Worm (Caenorhabditis elegans) whole organism, young adult: ENCODE results near the gene srb-11.

Experiments used
- F22D6.2 ChIP-seq: sonication (generic microtip); optimal IDR thresholded peaks from 2 replicates; lab custom pipeline; 2016; ENCODE audit warnings: mild to moderate bottlenecking, missing genetic modification characterization, missing compliant biosample characterization
- K11D2.4 ChIP-seq: fragments of 200-800 bp; sonication (Bioruptor generic); IDR thresholded peaks from 2 replicates; pipeline ENCODE4 v1.3.6; 2022; ENCODE audit warnings: missing genetic modification reagents, missing genetic modification characterization, missing compliant biosample characterization
- ama-1 ChIP-seq, 3 experiments: fragments of 150-350 bp in 1 of 3; sonication (generic microtip) in 2 of 3; optimal IDR thresholded peaks; 2 replicates each; lab custom pipeline; 2014 to 2018; ENCODE audit warnings: missing biosample characterization in 2 of 3, missing genetic modification characterization in 2 of 3, missing genetic modification reagents in 2 of 3
- ekl-4 ChIP-seq: fragments of 200-800 bp; sonication (Bioruptor generic); IDR thresholded peaks from 2 replicates; pipeline ENCODE4 v1.3.6; 2022; ENCODE audit warnings: missing genetic modification reagents, missing genetic modification characterization, missing compliant biosample characterization
- lin-35 ChIP-seq, 3 experiments: fragments of 150-350 bp in 2 of 3; sonication (generic microtip) in 1 of 3; optimal IDR thresholded peaks; 2 replicates each; lab custom pipeline; 2014 to 2018; ENCODE audit warnings: missing biosample characterization in 3 of 3, missing genetic modification characterization in 3 of 3, missing genetic modification reagents in 3 of 3
- madf-10 ChIP-seq: sonication (generic microtip); optimal IDR thresholded peaks from 2 replicates; lab custom pipeline; 2016; ENCODE audit warnings: mild to moderate bottlenecking, missing genetic modification characterization, missing compliant biosample characterization
- mel-28 ChIP-seq: sonication (generic microtip); optimal IDR thresholded peaks from 2 replicates; lab custom pipeline; 2016; ENCODE audit warnings: borderline replicate concordance, mild to moderate bottlenecking, missing genetic modification characterization, missing compliant biosample characterization
- nhr-90 ChIP-seq: sonication (generic microtip); optimal IDR thresholded peaks from 2 replicates; lab custom pipeline; 2016; ENCODE audit warnings: missing genotype, mild to moderate bottlenecking, missing genetic modification characterization, missing compliant biosample characterization
- snpc-4 ChIP-seq, 5 experiments: fragments of 150-350 bp in 1 of 5; sonication (generic microtip) in 4 of 5; optimal IDR thresholded peaks; 2 replicates each; lab custom pipeline; 2014 to 2018; ENCODE audit warnings: missing genetic modification characterization in 5 of 5, missing biosample characterization in 3 of 5, antibody characterized with exemption in 2 of 5, mild to moderate bottlenecking in 2 of 5, missing compliant biosample characterization in 2 of 5, missing genotype in 2 of 5, moderate library complexity in 2 of 5, missing genetic modification reagents in 1 of 5
- unc-130 ChIP-seq: sonication (generic microtip); optimal IDR thresholded peaks from 2 replicates; lab custom pipeline; 2016; ENCODE audit warnings: missing genetic modification reagents, missing genetic modification characterization, missing compliant biosample characterization
- ztf-3 ChIP-seq: fragments of 200-800 bp; sonication (Bioruptor generic); optimal IDR thresholded peaks from 2 replicates; lab custom pipeline; 2018; ENCODE audit warnings: mild to moderate bottlenecking, missing genetic modification characterization, missing compliant biosample characterization

DNA sequence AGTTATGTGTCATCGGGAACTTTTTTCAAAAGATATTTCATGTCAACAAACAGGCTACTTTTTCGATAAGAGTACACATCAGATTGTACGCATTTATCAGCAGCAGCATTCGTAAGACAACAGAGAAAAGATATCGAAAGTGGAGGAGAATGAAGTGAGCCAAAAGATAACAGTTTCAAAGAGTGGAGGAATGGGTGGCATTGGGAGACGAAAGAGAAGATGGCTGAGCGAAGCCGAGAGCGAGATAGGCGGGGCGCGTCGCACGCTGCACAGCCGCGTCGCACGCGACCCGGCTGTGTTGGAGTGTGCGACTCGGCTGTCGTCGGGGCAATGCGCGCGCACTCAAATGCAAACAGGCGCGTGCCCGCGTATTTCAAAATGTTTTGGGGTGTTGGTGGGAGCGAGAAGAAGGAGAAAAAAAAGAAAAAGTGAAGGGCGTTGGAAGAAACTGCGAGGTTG lies 28.6 kb downstream of the srb-11 start:
- peak; percentile 86 for TF ChIP-seq K11D2.4 (GFP tag; lab: Robert Waterston, UW)
- TF ChIP-seq F22D6.2 (tag; lab: Kevin White, UChicago), result peak; percentile 49
- TF ChIP-seq nhr-90, result peak; percentile 67
- TF ChIP-seq madf-10 (tag; lab: Kevin White, UChicago), result no peak
- TF ChIP-seq snpc-4 (GFP tag; optimal IDR thresholded peaks at IDR 0.05; lab: Kevin White, UChicago), result no peak
- TF ChIP-seq snpc-4 (tag; optimal IDR thresholded peaks at IDR 0.05; lab: Kevin White, UChicago), result peak in 3 of 4 experiments; percentile 66 to 69 (median 67)
- TF ChIP-seq ekl-4 (GFP tag; lab: Robert Waterston, UW), result peak; percentile 89
- TF ChIP-seq mel-28 (tag; lab: Kevin White, UChicago), result peak; percentile 20
- peak in 1 of 3 experiments; percentile 79 for TF ChIP-seq lin-35 (GFP tag; optimal IDR thresholded peaks at IDR 0.05; lab: Kevin White, UChicago)
- TF ChIP-seq unc-130 (GFP tag; lab: Kevin White, UChicago), result no peak
- peak; percentile 40 for TF ChIP-seq ztf-3 (GFP tag; lab: Kevin White, UChicago)
- peak; percentile 18 for TF ChIP-seq ama-1 (optimal IDR thresholded peaks at IDR 0.05; lab: Kevin White, UChicago)
- peak in 1 of 2 experiments; percentile 8 for TF ChIP-seq ama-1 (GFP tag; optimal IDR thresholded peaks at IDR 0.05; lab: Kevin White, UChicago)
